Fruit fly (Drosophila melanogaster) whole organism, embryonic: Measurements from ENCODE around the gene RpS14a.

Experiments
- CG10209 ChIP-seq: fragments of 200-800 bp; sonication (Bioruptor generic); optimal IDR thresholded peaks from 3 replicates; lab custom pipeline; 2017; ENCODE audit warnings: missing biosample characterization, mild to moderate bottlenecking, missing genetic modification characterization, missing genetic modification reagents
- CG10366 ChIP-seq: fragments of 200-800 bp; sonication (Bioruptor generic); IDR thresholded peaks from 2 replicates; pipeline ENCODE4 v1.3.6; 2022; ENCODE audit warnings: missing biosample characterization, missing genetic modification characterization
- CG10959 ChIP-seq: fragments of 200-800 bp; sonication (Bioruptor generic); IDR thresholded peaks from 2 replicates; pipeline ENCODE4 v1.3.6; 2022; ENCODE audit warnings: missing biosample characterization, missing genetic modification characterization
- CG12659 ChIP-seq: fragments of 200-800 bp; sonication (Bioruptor generic); optimal IDR thresholded peaks from 3 replicates; lab custom pipeline; 2017; ENCODE audit warnings: mild to moderate bottlenecking, missing biosample characterization, missing genetic modification reagents, missing genetic modification characterization
- CG13287 ChIP-seq: fragments of 200-800 bp; sonication (Bioruptor generic); IDR thresholded peaks from 2 replicates; pipeline ENCODE4 v1.3.6; 2022; ENCODE audit warnings: missing biosample characterization, missing genetic modification characterization; ENCODE audit not compliant: partially characterized antibody
- CG17912 ChIP-seq: fragments of 200-800 bp; sonication (Bioruptor generic); optimal IDR thresholded peaks from 2 replicates; lab custom pipeline; 2018; ENCODE audit warnings: missing biosample characterization, mild to moderate bottlenecking, missing genetic modification characterization
- CG33213 ChIP-seq: fragments of 200-800 bp; sonication (Bioruptor generic); optimal IDR thresholded peaks from 3 replicates; lab custom pipeline; 2016; ENCODE audit warnings: missing biosample characterization, missing genetic modification characterization
- CG34224 ChIP-seq: fragments of 200-800 bp; sonication (Bioruptor generic); IDR thresholded peaks from 3 replicates; pipeline ENCODE4 v1.3.6; 2022; ENCODE audit warnings: missing biosample characterization, missing genetic modification characterization; ENCODE audit not compliant: partially characterized antibody
- CG3726 ChIP-seq: fragments of 200-800 bp; sonication (Bioruptor generic); IDR thresholded peaks from 3 replicates; pipeline ENCODE4, ENCODE4 v1.3.6; 2022; ENCODE audit warnings: missing biosample characterization, missing genetic modification characterization
- CG6254 ChIP-seq: fragments of 200-800 bp; sonication (Bioruptor generic); optimal IDR thresholded peaks from 3 replicates; lab custom pipeline; 2017; ENCODE audit warnings: mild to moderate bottlenecking, missing biosample characterization, missing genetic modification reagents, missing genetic modification characterization
- CG6791 ChIP-seq: fragments of 200-800 bp; sonication (Bioruptor generic); IDR thresholded peaks from 3 replicates; pipeline ENCODE4 v1.3.6; 2022; ENCODE audit warnings: missing biosample characterization, missing genetic modification characterization; ENCODE audit not compliant: partially characterized antibody
- Dbx ChIP-seq: fragments of 200-800 bp; sonication (Bioruptor generic); IDR thresholded peaks from 3 replicates; pipeline ENCODE4 v1.3.6; 2022; ENCODE audit warnings: missing biosample characterization, missing genetic modification characterization
- Deaf1 ChIP-seq: fragments of 200-800 bp; optimal IDR thresholded peaks from 3 replicates; lab custom pipeline; 2019; ENCODE audit warnings: missing biosample characterization, mild to moderate bottlenecking, missing genetic modification characterization, moderate library complexity
- Elba2 ChIP-seq: fragments of 200-800 bp; sonication (Bioruptor generic); optimal IDR thresholded peaks from 3 replicates; lab custom pipeline; 2016; ENCODE audit warnings: missing biosample characterization, missing genetic modification characterization
- HLHmδ ChIP-seq: fragments of 200-800 bp; sonication (Bioruptor generic); optimal IDR thresholded peaks from 2 replicates; lab custom pipeline; 2018; ENCODE audit warnings: missing biosample characterization, mild to moderate bottlenecking, missing genetic modification characterization, moderate library complexity
- Hey ChIP-seq: fragments of 200-800 bp; sonication (Bioruptor generic); optimal IDR thresholded peaks from 3 replicates; lab custom pipeline; 2018; ENCODE audit warnings: missing biosample characterization, mild to moderate bottlenecking, missing genetic modification characterization
- Hmr ChIP-seq: fragments of 200-800 bp; sonication (Bioruptor generic); optimal IDR thresholded peaks from 3 replicates; lab custom pipeline; 2017; ENCODE audit warnings: mild to moderate bottlenecking, missing biosample characterization, missing genetic modification reagents, missing genetic modification characterization
- Hmx ChIP-seq: fragments of 200-800 bp; sonication (Bioruptor generic); optimal IDR thresholded peaks from 2 replicates; lab custom pipeline; 2016; ENCODE audit warnings: missing biosample characterization, missing genetic modification characterization
- Hr78 ChIP-seq, 2 experiments: fragments of 200-800 bp in 1 of 2; fragments of >200 bp in 1 of 2; sonication (Bioruptor generic) in 1 of 2; optimal IDR thresholded peaks; 2 replicates each; lab custom pipeline; 2017 to 2019; ENCODE audit warnings: missing biosample characterization in 2 of 2, missing genetic modification characterization in 2 of 2, mild to moderate bottlenecking in 1 of 2, moderate library complexity in 1 of 2
- MTF-1 ChIP-seq: fragments of 200-800 bp; sonication (Bioruptor generic); optimal IDR thresholded peaks from 2 replicates; lab custom pipeline; 2018; ENCODE audit warnings: missing biosample characterization, mild to moderate bottlenecking, missing genetic modification characterization, borderline replicate concordance
- Med ChIP-seq: fragments of 200-800 bp; sonication (Bioruptor generic); peaks from one replicate; lab custom pipeline; 2016; ENCODE audit warnings: missing biosample characterization, missing genetic modification characterization, mild to moderate bottlenecking, inconsistent platforms, moderate library complexity
- Mrtf ChIP-seq: fragments of 200-800 bp; sonication (Bioruptor generic); IDR thresholded peaks from 3 replicates; pipeline ENCODE4 v1.3.6; 2022; ENCODE audit warnings: missing biosample characterization, missing genetic modification characterization
- Optix ChIP-seq: fragments of 200-800 bp; sonication (Bioruptor generic); IDR thresholded peaks from 3 replicates; pipeline ENCODE4 v1.3.6; 2022; ENCODE audit warnings: missing biosample characterization, missing genetic modification characterization
- Sox102F ChIP-seq: fragments of 200-800 bp; sonication (Bioruptor generic); optimal IDR thresholded peaks from 2 replicates; lab custom pipeline; 2018; ENCODE audit warnings: missing biosample characterization, mild to moderate bottlenecking, missing genetic modification characterization, moderate library complexity
- Stat92E ChIP-seq, 3 experiments: fragments of >200 bp in 2 of 3; fragments of 200-800 bp in 1 of 3; sonication (Bioruptor generic) in 1 of 3; optimal IDR thresholded peaks; 2 replicates each; lab custom pipeline; 2017 to 2019; ENCODE audit warnings: missing biosample characterization in 3 of 3, missing genetic modification characterization in 3 of 3, mild to moderate bottlenecking in 1 of 3, moderate library complexity in 1 of 3
- Trl ChIP-seq, 3 experiments: fragments of >200 bp in 2 of 3; fragments of 200-800 bp in 1 of 3; sonication (Bioruptor generic) in 1 of 3; optimal IDR thresholded peaks; 2 replicates in 1 of 3; 3 replicates in 2 of 3; lab custom pipeline; 2016 to 2017; ENCODE audit warnings: missing biosample characterization in 1 of 3, missing genetic modification characterization in 1 of 3
- br ChIP-seq: fragments of >200 bp; optimal IDR thresholded peaks from 2 replicates; lab custom pipeline; 2017
- bsh ChIP-seq, 2 experiments: fragments of 200-800 bp; sonication (Bioruptor generic); optimal IDR thresholded peaks; 2 replicates each; lab custom pipeline; 2017 to 2018; ENCODE audit warnings: mild to moderate bottlenecking in 2 of 2, missing biosample characterization in 2 of 2, missing genetic modification characterization in 2 of 2, moderate library complexity in 1 of 2
- cg ChIP-seq: fragments of 200-800 bp; sonication (Bioruptor generic); optimal IDR thresholded peaks from 3 replicates; lab custom pipeline; 2019; ENCODE audit warnings: missing biosample characterization, mild to moderate bottlenecking, missing genetic modification characterization, moderate library complexity
- chinmo ChIP-seq: fragments of 200-800 bp; sonication (Bioruptor generic); IDR thresholded peaks from 4 replicates; pipeline ENCODE4 v1.3.6; 2022; ENCODE audit warnings: missing biosample characterization, missing genetic modification characterization; ENCODE audit not compliant: partially characterized antibody
- chm ChIP-seq: fragments of 200-800 bp; sonication (Bioruptor generic); IDR thresholded peaks from 2 replicates; pipeline ENCODE4 v1.3.6; 2022; ENCODE audit warnings: missing biosample characterization, missing genetic modification characterization
- corto ChIP-seq: fragments of 200-800 bp; sonication (Bioruptor generic); optimal IDR thresholded peaks from 2 replicates; lab custom pipeline; 2016; ENCODE audit warnings: missing biosample characterization, mild to moderate bottlenecking, missing genetic modification characterization, moderate library complexity
- crol ChIP-seq: fragments of 200-800 bp; sonication (Bioruptor generic); IDR thresholded peaks from 2 replicates; pipeline ENCODE4 v1.3.6; 2022; ENCODE audit warnings: missing biosample characterization, missing genetic modification characterization
- dati ChIP-seq: fragments of 200-800 bp; sonication (Bioruptor generic); IDR thresholded peaks from 2 replicates; pipeline ENCODE4 v1.3.6; 2022; ENCODE audit warnings: missing biosample characterization, missing genetic modification characterization
- gcm2 ChIP-seq: fragments of 200-800 bp; sonication (Bioruptor generic); optimal IDR thresholded peaks from 2 replicates; lab custom pipeline; 2016; ENCODE audit warnings: missing biosample characterization, missing genetic modification characterization
- gro ChIP-seq: fragments of 200-800 bp; sonication (Bioruptor generic); optimal IDR thresholded peaks from 2 replicates; lab custom pipeline; 2016; ENCODE audit warnings: missing biosample characterization, missing genetic modification characterization
- kni ChIP-seq: fragments of 200-800 bp; sonication (Bioruptor generic); optimal IDR thresholded peaks from 3 replicates; lab custom pipeline; 2017; ENCODE audit warnings: mild to moderate bottlenecking, missing biosample characterization, missing genetic modification reagents, missing genetic modification characterization
- maf-S ChIP-seq: fragments of 200-800 bp; sonication (Bioruptor generic); optimal IDR thresholded peaks from 2 replicates; lab custom pipeline; 2016; ENCODE audit warnings: missing biosample characterization, missing genetic modification characterization
- nerfin-1 ChIP-seq: fragments of 200-800 bp; sonication (Bioruptor generic); optimal IDR thresholded peaks from 3 replicates; lab custom pipeline; 2019; ENCODE audit warnings: missing biosample characterization, mild to moderate bottlenecking, missing genetic modification characterization, moderate library complexity
- nerfin-2 ChIP-seq: fragments of 200-800 bp; sonication (Bioruptor generic); IDR thresholded peaks from 2 replicates; pipeline ENCODE4 v1.3.6; 2022; ENCODE audit warnings: missing biosample characterization, missing genetic modification characterization; ENCODE audit not compliant: partially characterized antibody
- nom ChIP-seq: fragments of 200-800 bp; sonication (Bioruptor generic); optimal IDR thresholded peaks from 2 replicates; lab custom pipeline; 2017; ENCODE audit warnings: missing biosample characterization, missing genetic modification characterization, mild to moderate bottlenecking, moderate library complexity, missing genetic modification reagents
- onecut ChIP-seq: fragments of 200-800 bp; sonication (Bioruptor generic); IDR thresholded peaks from 2 replicates; pipeline ENCODE4 v1.3.6; 2022; ENCODE audit warnings: missing biosample characterization, missing genetic modification characterization
- pros ChIP-seq: fragments of 200-800 bp; sonication (Bioruptor generic); optimal IDR thresholded peaks from 3 replicates; lab custom pipeline; 2019; ENCODE audit warnings: missing biosample characterization, mild to moderate bottlenecking, missing genetic modification characterization, moderate library complexity
- row ChIP-seq: fragments of 200-800 bp; sonication (Bioruptor generic); IDR thresholded peaks from 3 replicates; pipeline ENCODE4 v1.3.6; 2022; ENCODE audit warnings: missing biosample characterization, missing genetic modification characterization
- seq ChIP-seq: fragments of 200-800 bp; sonication (Bioruptor generic); IDR thresholded peaks from 2 replicates; pipeline ENCODE4 v1.3.6; 2022; ENCODE audit warnings: missing biosample characterization, missing genetic modification characterization
- slou ChIP-seq: fragments of 200-800 bp; sonication (Bioruptor generic); optimal IDR thresholded peaks from 3 replicates; lab custom pipeline; 2016; ENCODE audit warnings: missing biosample characterization, missing genetic modification characterization
- sqz ChIP-seq: fragments of 200-800 bp; sonication (Bioruptor generic); optimal IDR thresholded peaks from 3 replicates; lab custom pipeline; 2018; ENCODE audit warnings: missing biosample characterization, mild to moderate bottlenecking, missing genetic modification characterization

Gene RpS14a

dm6 chrX:7930236-7931027, 3.1 kb upstream of the RpS14a start:
- TF ChIP-seq Optix (GFP tag; lab: Robert Waterston, UW) (no peak), bsh (GFP tag; optimal IDR thresholded peaks at IDR 0.05; lab: Kevin White, UChicago) (peak in 1 of 2 experiments; percentile 9), HLHmδ (GFP tag; lab: Kevin White, UChicago) (no peak), CG3726 (GFP tag; lab: Robert Waterston, UW) (no peak), crol (peak; percentile 94), CG10209 (no peak), row (GFP tag; lab: Robert Waterston, UW) (no peak), Hey (no peak), MTF-1 (GFP tag; lab: Kevin White, UChicago) (peak; percentile 87), Dbx (GFP tag; lab: Robert Waterston, UW) (no peak), pros (peak; percentile 72), sqz (GFP tag; lab: Kevin White, UChicago) (no peak), cg (GFP tag; lab: Kevin White, UChicago) (peak; percentile 83), Sox102F (no peak), Mrtf (no peak), Trl (optimal IDR thresholded peaks at IDR 0.05; lab: Kevin White, UChicago) (peak in 1 of 2 experiments; percentile 91), Trl (GFP tag; optimal IDR thresholded peaks at IDR 0.05; lab: Kevin White, UChicago) (no peak), CG6791 (GFP tag; lab: Robert Waterston, UW) (no peak), Elba2 (GFP tag; lab: Kevin White, UChicago) (no peak), chm (no peak), chinmo (GFP tag; lab: Robert Waterston, UW) (0 out of 4 replicates have a peak, but pooled peaks have one; percentile 46), nerfin-1 (peak; percentile 1), corto (GFP tag; lab: Kevin White, UChicago) (no peak), Med (peak; percentile 65), Hmr (GFP tag; lab: Kevin White, UChicago) (no peak), Hr78 (GFP tag; optimal IDR thresholded peaks at IDR 0.05; lab: Kevin White, UChicago) (peak in 1 of 2 experiments; percentile 30), slou (GFP tag; lab: Kevin White, UChicago) (no peak), kni (GFP tag; lab: Kevin White, UChicago) (peak; percentile 76), CG10959 (GFP tag; lab: Robert Waterston, UW) (no peak), CG13287 (peak; percentile 11), nom (peak; percentile 76), CG10366 (no peak), CG17912 (no peak), CG33213 (GFP tag; lab: Kevin White, UChicago) (no peak), dati (GFP tag; lab: Robert Waterston, UW) (no peak), seq (GFP tag; lab: Robert Waterston, UW) (peak; percentile 25; the same call in 1 of the 2 replicates), Hmx (no peak), CG34224 (0 out of 3 replicates have a peak, but pooled peaks have one; percentile 15), nerfin-2 (GFP tag; lab: Robert Waterston, UW) (no peak), Stat92E (GFP tag; optimal IDR thresholded peaks at IDR 0.05; lab: Kevin White, UChicago) (peak in 1 of 3 experiments; percentile 13), CG12659 (GFP tag; lab: Kevin White, UChicago) (no peak), CG6254 (no peak), gro (no peak), br (lab: Kevin White, UChicago) (no peak), onecut (peak; percentile 98), gcm2 (no peak), Deaf1 (peak; percentile 27), maf-S (GFP tag; lab: Kevin White, UChicago) (no peak)
